Worm (Caenorhabditis elegans) whole organism, dauer: ENCODE results near the gene ZC443.3.

Source experiments
- unc-62 ChIP-seq: sonication (generic microtip); optimal IDR thresholded peaks from 2 replicates; lab custom pipeline; 2017; ENCODE audit warnings: missing biosample characterization, missing genetic modification reagents, missing genetic modification characterization

ZC443.3 gene

ce11 chrV:12773852-12774251 lies 40.1 kb downstream of the ZC443.3 start:
- TF ChIP-seq unc-62 (GFP tag; lab: Kevin White, UChicago): no peak

ce11 chrV:12773222-12773621 lies 40.7 kb downstream of the ZC443.3 start, which contains the start of gene ZC455.1:
Gene ZC455.1 (plus strand): TSS chrV:12773522.
- no peak for TF ChIP-seq unc-62 (GFP tag; lab: Kevin White, UChicago)

ce11 chrV:12768946-12769345 lies 45.0 kb downstream of the ZC443.3 start, which contains the start of gene srt-43:
Gene srt-43 (plus strand): TSS chrV:12769246.
- TF ChIP-seq unc-62 (GFP tag; lab: Kevin White, UChicago): no peak

ce11 chrV:12763291-12763995 lies 50.5 kb downstream of the ZC443.3 start, which contains the start of the genes abcf-1 and scc-3:
Gene abcf-1 (minus strand): TSS chrV:12763375.
Gene scc-3 (plus strand): TSS chrV:12763945.
- TF ChIP-seq unc-62 (GFP tag; lab: Kevin White, UChicago): no peak
